Worm (Caenorhabditis elegans): ENCODE results near the gene F10C5.3.

F10C5.3 gene

DNA sequence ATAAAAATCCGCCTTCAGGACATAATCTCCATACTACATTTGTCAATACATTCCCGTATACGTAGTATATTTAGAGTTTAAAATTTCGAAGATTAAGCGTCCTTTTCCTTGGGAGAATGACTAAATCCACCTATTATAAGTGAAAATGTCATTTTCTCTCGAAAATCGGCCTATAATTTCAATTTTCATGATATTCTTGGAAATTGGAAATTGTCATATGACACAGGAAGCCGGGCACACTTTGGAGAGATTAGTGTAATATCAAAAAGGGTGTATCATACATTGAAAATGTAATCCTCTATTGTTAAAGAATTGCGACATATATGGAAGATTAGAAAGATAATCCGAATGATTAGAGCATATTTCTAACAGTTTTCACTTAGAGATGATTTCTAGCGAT, 929 bp upstream of the F10C5.3 start (continued):
- TF ChIP-seq irx-1 (tag; optimal IDR thresholded peaks at IDR 0.05) (peak; percentile 11), lsy-2 (tag; optimal IDR thresholded peaks at IDR 0.05) (peak in 1 of 2 experiments; percentile 55), nhr-19 (GFP tag; conservative IDR thresholded peaks at IDR 0.05) (0 out of 2 replicates have a peak, but pooled peaks have one; percentile 10), sup-37 (GFP tag; optimal IDR thresholded peaks at IDR 0.05) (no peak), swsn-7 (tag; optimal IDR thresholded peaks at IDR 0.05) (peak; percentile 60), nhr-47 (tag; optimal IDR thresholded peaks at IDR 0.05) (peak; percentile 91), pag-3 (tag; optimal IDR thresholded peaks at IDR 0.05; ENCODE audit: borderline replicate concordance, insufficient read depth) (no peak), ceh-8 (GFP tag; optimal IDR thresholded peaks at IDR 0.05) (no peak), ceh-63 (GFP tag; optimal IDR thresholded peaks at IDR 0.05) (no peak), lin-13 (GFP tag; optimal IDR thresholded peaks at IDR 0.05) (no peak), nhr-11 (tag; optimal IDR thresholded peaks at IDR 0.05) (peak; percentile 78), elt-2 (tag; optimal IDR thresholded peaks at IDR 0.05) (no peak), nhr-20 (tag; optimal IDR thresholded peaks at IDR 0.05) (peak; percentile 41), efl-3 (GFP tag; optimal IDR thresholded peaks at IDR 0.05) (no peak), alr-1 (tag; optimal IDR thresholded peaks at IDR 0.05; ENCODE audit: borderline replicate concordance) (no peak), fos-1 (tag; optimal IDR thresholded peaks at IDR 0.05) (no peak), xbp-1 (tag; optimal IDR thresholded peaks at IDR 0.05) (peak; percentile 6), ztf-4 (tag; optimal IDR thresholded peaks at IDR 0.05) (no peak), hlh-17 (GFP tag; optimal IDR thresholded peaks at IDR 0.05; ENCODE audit: borderline replicate concordance) (no peak), lin-35 (GFP tag; optimal IDR thresholded peaks at IDR 0.05) (no peak), mab-9 (GFP tag; IDR thresholded peaks at IDR 0.05) (no peak), mdl-1 (tag; optimal IDR thresholded peaks at IDR 0.05) (no peak), pax-3 (tag; optimal IDR thresholded peaks at IDR 0.05) (peak; percentile 97)

DNA sequence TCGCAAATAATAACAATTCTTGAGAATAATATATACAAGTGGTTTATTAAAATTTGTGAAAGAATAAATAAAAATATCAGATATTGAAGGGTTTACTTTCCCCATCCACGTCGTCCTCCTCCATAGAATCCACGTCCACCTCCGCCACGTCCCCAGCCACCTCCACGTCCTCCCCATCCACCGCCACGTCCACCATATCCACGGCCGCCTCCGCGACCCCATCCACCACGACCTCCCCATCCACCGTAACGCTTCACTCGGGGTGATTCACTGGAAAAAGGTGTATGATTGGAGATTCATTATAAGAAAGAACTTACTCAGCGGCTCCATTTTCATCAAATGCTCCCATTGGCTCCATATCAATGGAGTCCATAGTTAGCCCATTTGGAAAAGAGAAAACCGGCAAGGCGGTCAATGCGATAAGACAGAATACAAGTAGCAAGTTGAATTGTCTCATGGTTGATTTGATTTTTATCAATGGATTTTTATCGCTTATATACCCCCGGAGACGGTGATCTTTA, 2.5 kb downstream of the F10C5.3 start, which contains the start of gene nlp-32:
TSS of gene nlp-32 (minus strand) at position 471 of the 521 bp plus-strand sequence.
- no peak for TF ChIP-seq mef-2 (tag; optimal IDR thresholded peaks at IDR 0.05)
- TF ChIP-seq pax-3 (tag; optimal IDR thresholded peaks at IDR 0.05), result no peak
- TF ChIP-seq grh-1 (GFP tag; IDR thresholded peaks at IDR 0.05), result no peak
- no peak for TF ChIP-seq zag-1 (tag; optimal IDR thresholded peaks at IDR 0.05)
- no peak for TF ChIP-seq nhr-71 (tag; optimal IDR thresholded peaks at IDR 0.05)
- TF ChIP-seq lin-13 (GFP tag; optimal IDR thresholded peaks at IDR 0.05), result no peak
- TF ChIP-seq aha-1 (tag; optimal IDR thresholded peaks at IDR 0.05), result no peak
- no peak for TF ChIP-seq C34B4.2 (tag; optimal IDR thresholded peaks at IDR 0.05)
- TF ChIP-seq fos-1 (tag; optimal IDR thresholded peaks at IDR 0.05), result no peak
- no peak for TF ChIP-seq snpc-4 (tag; optimal IDR thresholded peaks at IDR 0.05)
- TF ChIP-seq sptf-1 (tag; optimal IDR thresholded peaks at IDR 0.05), result no peak
- TF ChIP-seq unc-130 (tag; optimal IDR thresholded peaks at IDR 0.05), result no peak
- TF ChIP-seq nhr-28 (tag; optimal IDR thresholded peaks at IDR 0.05), result no peak
- no peak for TF ChIP-seq fkh-8 (tag; optimal IDR thresholded peaks at IDR 0.05)
- TF ChIP-seq nhr-85 (tag), result no peak
- no peak for TF ChIP-seq skn-1 (tag; optimal IDR thresholded peaks at IDR 0.05)
- no peak for TF ChIP-seq aly-2 (tag; optimal IDR thresholded peaks at IDR 0.05)

- TF ChIP-seq blmp-1 (tag; optimal IDR thresholded peaks at IDR 0.05), result no peak
- no peak for TF ChIP-seq fkh-4 (tag; optimal IDR thresholded peaks at IDR 0.05; ENCODE audit: borderline replicate concordance)
- no peak for TF ChIP-seq ceh-8 (GFP tag; optimal IDR thresholded peaks at IDR 0.05)
- no peak for TF ChIP-seq unc-130 (tag; optimal IDR thresholded peaks at IDR 0.05)
- TF ChIP-seq lir-3 (tag; optimal IDR thresholded peaks at IDR 0.05; ENCODE audit: poor library complexity), result no peak
- no peak for TF ChIP-seq ets-5 (GFP tag; IDR thresholded peaks at IDR 0.05)
- TF ChIP-seq irx-1 (tag; optimal IDR thresholded peaks at IDR 0.05), result no peak
- TF ChIP-seq C04F5.9 (tag; optimal IDR thresholded peaks at IDR 0.05), result no peak
- TF ChIP-seq ceh-88 (GFP tag; IDR thresholded peaks at IDR 0.05), result no peak
Observed at ce11 chrIII:488464-488863, 4.8 kb downstream of the F10C5.3 start, which contains the start of gene F30H5.5. TSS of gene F30H5.5 (plus strand) at chrIII:488764.

All from whole organism, L1 larva.